Fruit fly (Drosophila melanogaster) whole organism, embryonic: ENCODE data around the gene CG10035.
A peak's percentile ranks its signal among the peaks of the same experiment; 100 is the strongest.

Source experiments
- Abd-B ChIP-seq: fragments of 200-800 bp; sonication (Bioruptor generic); optimal IDR thresholded peaks from 2 replicates; lab custom pipeline; 2018; ENCODE audit warnings: missing biosample characterization, mild to moderate bottlenecking, missing genetic modification characterization, moderate library complexity
- Ada2b ChIP-seq: fragments of 200-800 bp; sonication (Bioruptor generic); IDR thresholded peaks from 2 replicates; pipeline ENCODE4 v1.3.6; 2022; ENCODE audit warnings: missing biosample characterization, missing genetic modification characterization
- Atf3 ChIP-seq: fragments of 200-800 bp; sonication (Bioruptor generic); optimal IDR thresholded peaks from 3 replicates; lab custom pipeline; 2016; ENCODE audit warnings: missing biosample characterization, missing genetic modification characterization
- Bdp1 ChIP-seq: fragments of 200-800 bp; sonication (Bioruptor generic); optimal IDR thresholded peaks from 3 replicates; lab custom pipeline; 2016; ENCODE audit warnings: missing biosample characterization, missing genetic modification characterization
- Blimp-1 ChIP-seq: fragments of 200-800 bp; sonication (Bioruptor generic); optimal IDR thresholded peaks from 3 replicates; lab custom pipeline; 2018; ENCODE audit warnings: missing biosample characterization, missing genetic modification characterization, mild to moderate bottlenecking, moderate library complexity, missing genetic modification reagents
- CG10959 ChIP-seq: fragments of 200-800 bp; sonication (Bioruptor generic); IDR thresholded peaks from 2 replicates; pipeline ENCODE4 v1.3.6; 2022; ENCODE audit warnings: missing biosample characterization, missing genetic modification characterization
- CG1647 ChIP-seq: fragments of 200-800 bp; sonication (Bioruptor generic); optimal IDR thresholded peaks from 3 replicates; lab custom pipeline; 2016; ENCODE audit warnings: missing biosample characterization, missing genetic modification characterization
- CG16813 ChIP-seq: fragments of 200-800 bp; sonication (Bioruptor generic); IDR thresholded peaks from 3 replicates; pipeline ENCODE4 v1.3.6; 2022; ENCODE audit warnings: missing biosample characterization, missing genetic modification characterization; ENCODE audit not compliant: partially characterized antibody
- CG17385 ChIP-seq: fragments of 200-800 bp; sonication (Bioruptor generic); optimal IDR thresholded peaks from 3 replicates; lab custom pipeline; 2018; ENCODE audit warnings: missing biosample characterization, mild to moderate bottlenecking, missing genetic modification characterization
- CG2129 ChIP-seq: fragments of 200-800 bp; sonication (Bioruptor generic); IDR thresholded peaks from 2 replicates; pipeline ENCODE4 v1.3.6; 2022; ENCODE audit warnings: missing biosample characterization, missing genetic modification characterization; ENCODE audit not compliant: partially characterized antibody
- CG3163 ChIP-seq: fragments of 200-800 bp; sonication (Bioruptor generic); optimal IDR thresholded peaks from 3 replicates; lab custom pipeline; 2016; ENCODE audit warnings: missing biosample characterization, missing genetic modification characterization
- CG4404 ChIP-seq: fragments of 200-800 bp; sonication (Bioruptor generic); IDR thresholded peaks from 2 replicates; pipeline ENCODE4 v1.3.6; 2022; ENCODE audit warnings: missing biosample characterization, missing genetic modification characterization
- CG4617 ChIP-seq: fragments of 200-800 bp; sonication (Bioruptor generic); optimal IDR thresholded peaks from 3 replicates; lab custom pipeline; 2016; ENCODE audit warnings: missing biosample characterization, missing genetic modification characterization, borderline replicate concordance
- CG9932 ChIP-seq: fragments of 200-800 bp; sonication (Bioruptor generic); IDR thresholded peaks from 2 replicates; pipeline ENCODE4 v1.3.6; 2022; ENCODE audit warnings: missing biosample characterization, missing genetic modification characterization
- D ChIP-seq, 2 experiments: fragments of 200-800 bp in 1 of 2; fragments of >200 bp in 1 of 2; sonication (Bioruptor generic) in 1 of 2; optimal IDR thresholded peaks; 2 replicates in 1 of 2; 3 replicates in 1 of 2; lab custom pipeline; 2017; ENCODE audit warnings: mild to moderate bottlenecking in 1 of 2, missing biosample characterization in 1 of 2, missing genetic modification characterization in 1 of 2, missing genetic modification reagents in 1 of 2
- Deaf1 ChIP-seq: fragments of 200-800 bp; optimal IDR thresholded peaks from 3 replicates; lab custom pipeline; 2019; ENCODE audit warnings: missing biosample characterization, mild to moderate bottlenecking, missing genetic modification characterization, moderate library complexity
- Doc2 ChIP-seq: fragments of 200-800 bp; sonication (Bioruptor generic); IDR thresholded peaks from 2 replicates; pipeline ENCODE4 v1.3.6; 2022; ENCODE audit warnings: missing biosample characterization, missing genetic modification characterization
- Doc3 ChIP-seq: fragments of 200-800 bp; sonication (Bioruptor generic); IDR thresholded peaks from 3 replicates; pipeline ENCODE4 v1.3.6; 2022; ENCODE audit warnings: missing biosample characterization, missing genetic modification characterization; ENCODE audit not compliant: partially characterized antibody
- Dp ChIP-seq: fragments of 200-800 bp; sonication (Bioruptor generic); optimal IDR thresholded peaks from 2 replicates; lab custom pipeline; 2018; ENCODE audit warnings: missing biosample characterization, mild to moderate bottlenecking, missing genetic modification characterization, moderate library complexity
- Ets65A ChIP-seq: fragments of 200-800 bp; sonication (Bioruptor generic); peaks from one replicate; lab custom pipeline; 2016; ENCODE audit warnings: missing biosample characterization, missing genetic modification characterization
- Hand ChIP-seq: fragments of 200-800 bp; sonication (Bioruptor generic); optimal IDR thresholded peaks from 2 replicates; lab custom pipeline; 2017; ENCODE audit warnings: mild to moderate bottlenecking, missing biosample characterization, missing genetic modification reagents, missing genetic modification characterization
- Hmx ChIP-seq: fragments of 200-800 bp; sonication (Bioruptor generic); optimal IDR thresholded peaks from 2 replicates; lab custom pipeline; 2016; ENCODE audit warnings: missing biosample characterization, missing genetic modification characterization
- Lpt ChIP-seq: fragments of >200 bp; optimal IDR thresholded peaks from 2 replicates; lab custom pipeline; 2018; ENCODE audit warnings: missing biosample characterization, missing genetic modification characterization
- NC2α ChIP-seq: fragments of 200-800 bp; sonication (Bioruptor generic); optimal IDR thresholded peaks from 2 replicates; lab custom pipeline; 2016; ENCODE audit warnings: missing biosample characterization, missing genetic modification characterization
- Pdp1 ChIP-seq, 2 experiments: fragments of 200-800 bp; sonication (Bioruptor generic); optimal IDR thresholded peaks; 3 replicates each; lab custom pipeline; 2016; ENCODE audit warnings: missing biosample characterization in 2 of 2, missing genetic modification characterization in 2 of 2, mild to moderate bottlenecking in 1 of 2, moderate library complexity in 1 of 2
- Poxn ChIP-seq: fragments of 200-800 bp; sonication (Bioruptor generic); IDR thresholded peaks from 2 replicates; pipeline ENCODE4 v1.3.6; 2022; ENCODE audit warnings: missing biosample characterization, missing genetic modification characterization
- Sry-β ChIP-seq: fragments of 200-800 bp; sonication (Bioruptor generic); optimal IDR thresholded peaks from 2 replicates; lab custom pipeline; 2018; ENCODE audit warnings: missing biosample characterization, mild to moderate bottlenecking, missing genetic modification characterization, moderate library complexity
- Usf ChIP-seq: fragments of 200-800 bp; sonication (Bioruptor generic); optimal IDR thresholded peaks from 2 replicates; lab custom pipeline; 2017; ENCODE audit warnings: missing genotype, missing biosample characterization, missing genetic modification characterization
- abd-A ChIP-seq: fragments of 200-800 bp; sonication (Bioruptor generic); optimal IDR thresholded peaks from 3 replicates; lab custom pipeline; 2019; ENCODE audit warnings: missing biosample characterization, mild to moderate bottlenecking, missing genetic modification characterization, moderate library complexity
- crc ChIP-seq: fragments of 200-800 bp; sonication (Bioruptor generic); optimal IDR thresholded peaks from 2 replicates; lab custom pipeline; 2016; ENCODE audit warnings: missing biosample characterization, missing genetic modification characterization
- danr ChIP-seq: fragments of 200-800 bp; sonication (Bioruptor generic); IDR thresholded peaks from 2 replicates; pipeline ENCODE4 v1.3.6; 2022; ENCODE audit warnings: missing biosample characterization, missing genetic modification characterization
- dimm ChIP-seq: fragments of 200-800 bp; sonication (Bioruptor generic); IDR thresholded peaks from 2 replicates; pipeline ENCODE4 v1.3.6; 2022; ENCODE audit warnings: missing biosample characterization, missing genetic modification characterization
- eyg ChIP-seq: fragments of 200-800 bp; sonication (Bioruptor generic); optimal IDR thresholded peaks from 3 replicates; lab custom pipeline; 2016; ENCODE audit warnings: missing biosample characterization, missing genetic modification characterization
- gcm ChIP-seq: fragments of 200-800 bp; sonication (Bioruptor generic); optimal IDR thresholded peaks from 2 replicates; lab custom pipeline; 2019; ENCODE audit warnings: missing biosample characterization, mild to moderate bottlenecking, missing genetic modification characterization, moderate library complexity
- gro ChIP-seq: fragments of 200-800 bp; sonication (Bioruptor generic); optimal IDR thresholded peaks from 2 replicates; lab custom pipeline; 2016; ENCODE audit warnings: missing biosample characterization, missing genetic modification characterization
- gt ChIP-seq: fragments of 200-800 bp; sonication (Bioruptor generic); IDR thresholded peaks from 2 replicates; pipeline ENCODE4 v1.3.6; 2022; ENCODE audit warnings: missing biosample characterization, missing genetic modification characterization
- hb ChIP-seq: fragments of 200-800 bp; sonication (Bioruptor generic); IDR thresholded peaks from 3 replicates; pipeline ENCODE4 v1.3.6; 2022; ENCODE audit warnings: missing biosample characterization, missing genetic modification characterization; ENCODE audit not compliant: partially characterized antibody
- insv ChIP-seq, 2 experiments: fragments of 200-800 bp; sonication (Bioruptor generic); optimal IDR thresholded peaks; 3 replicates each; lab custom pipeline; 2016 to 2018; ENCODE audit warnings: missing biosample characterization in 2 of 2, missing genetic modification characterization in 2 of 2
- inv ChIP-seq: fragments of 200-800 bp; sonication (Bioruptor generic); IDR thresholded peaks from 2 replicates; pipeline ENCODE4 v1.3.6; 2022; ENCODE audit warnings: missing biosample characterization, missing genetic modification characterization; ENCODE audit not compliant: partially characterized antibody
- jumu ChIP-seq: fragments of 200-800 bp; sonication (Bioruptor generic); optimal IDR thresholded peaks from 3 replicates; lab custom pipeline; 2016; ENCODE audit warnings: missing biosample characterization, missing genetic modification characterization
- kay ChIP-seq: fragments of 200-800 bp; sonication (Bioruptor generic); optimal IDR thresholded peaks from 2 replicates; lab custom pipeline; 2016; ENCODE audit warnings: missing biosample characterization, missing genetic modification characterization
- mld ChIP-seq: fragments of 200-800 bp; sonication (Bioruptor generic); IDR thresholded peaks from 3 replicates; pipeline ENCODE4 v1.3.6; 2022; ENCODE audit warnings: missing biosample characterization, missing genetic modification characterization; ENCODE audit not compliant: partially characterized antibody
- nau ChIP-seq: fragments of 200-800 bp; sonication (Bioruptor generic); optimal IDR thresholded peaks from 3 replicates; lab custom pipeline; 2017; ENCODE audit warnings: missing biosample characterization, mild to moderate bottlenecking, missing genetic modification characterization, missing genetic modification reagents
- odd ChIP-seq: fragments of 200-800 bp; sonication (Bioruptor generic); optimal IDR thresholded peaks from 2 replicates; lab custom pipeline; 2017; ENCODE audit warnings: missing biosample characterization, mild to moderate bottlenecking, missing genetic modification characterization
- pum ChIP-seq: fragments of 200-800 bp; sonication (Bioruptor generic); optimal IDR thresholded peaks from 2 replicates; lab custom pipeline; 2016; ENCODE audit warnings: missing biosample characterization, missing genetic modification characterization
- ranshi ChIP-seq: fragments of 200-800 bp; sonication (Bioruptor generic); IDR thresholded peaks from 2 replicates; pipeline ENCODE4 v1.3.6; 2022; ENCODE audit warnings: missing biosample characterization, missing genetic modification characterization
- rib ChIP-seq: fragments of 200-800 bp; sonication (Bioruptor generic); IDR thresholded peaks from 2 replicates; pipeline ENCODE4 v1.3.6; 2022; ENCODE audit warnings: missing biosample characterization, missing genetic modification characterization
- sna ChIP-seq: fragments of 200-800 bp; sonication (Bioruptor generic); IDR thresholded peaks from 2 replicates; pipeline ENCODE4 v1.3.6; 2022; ENCODE audit warnings: missing biosample characterization, missing genetic modification characterization; ENCODE audit not compliant: partially characterized antibody
- sr ChIP-seq: fragments of 200-800 bp; sonication (Bioruptor generic); IDR thresholded peaks from 3 replicates; pipeline ENCODE4 v1.3.6; 2022; ENCODE audit warnings: missing biosample characterization, missing genetic modification characterization
- tup ChIP-seq: fragments of 200-800 bp; sonication (Bioruptor generic); optimal IDR thresholded peaks from 2 replicates; lab custom pipeline; 2016; ENCODE audit warnings: missing biosample characterization, mild to moderate bottlenecking, missing genetic modification characterization, moderate library complexity

Gene CG10035

dm6 chr3R:12401672-12402296, 19.3 kb upstream of the CG10035 start, which contains the start of gene DNAlig3:
Gene DNAlig3 (minus strand): TSS chr3R:12401839.
- TF ChIP-seq sna (GFP tag; lab: Robert Waterston, UW), result peak; percentile 62
- TF ChIP-seq gro (GFP tag; lab: Kevin White, UChicago), result no peak
- peak; percentile 45; the same call in 1 of the 3 replicates for TF ChIP-seq CG16813 (GFP tag; lab: Robert Waterston, UW)
- no peak for TF ChIP-seq Ets65A
- peak; percentile 25; the same call in 1 of the 2 replicates for TF ChIP-seq inv (GFP tag; lab: Robert Waterston, UW)
- TF ChIP-seq Sry-β (GFP tag; lab: Kevin White, UChicago), result no peak
- TF ChIP-seq dimm (GFP tag; lab: Robert Waterston, UW), result no peak
- TF ChIP-seq nau (GFP tag; lab: Kevin White, UChicago), result no peak
- TF ChIP-seq Deaf1 (tag; lab: Kevin White, UChicago), result no peak
- TF ChIP-seq crc (GFP tag; lab: Kevin White, UChicago), result no peak
- TF ChIP-seq Doc2 (GFP tag; lab: Robert Waterston, UW), result no peak
- TF ChIP-seq Ada2b, result no peak
- TF ChIP-seq CG9932 (GFP tag; lab: Robert Waterston, UW), result no peak
- TF ChIP-seq NC2α (GFP tag; lab: Kevin White, UChicago), result no peak
- TF ChIP-seq gcm, result no peak
- no peak for TF ChIP-seq danr
- no peak for TF ChIP-seq Blimp-1 (GFP tag; lab: Kevin White, UChicago)
- no peak for TF ChIP-seq Atf3 (GFP tag; lab: Kevin White, UChicago)
- peak in 1 of 2 experiments; percentile 10 for TF ChIP-seq Pdp1 (GFP tag; optimal IDR thresholded peaks at IDR 0.05; lab: Kevin White, UChicago)
- TF ChIP-seq CG4617 (GFP tag; lab: Kevin White, UChicago), result peak; percentile 2
- TF ChIP-seq CG2129 (GFP tag; lab: Robert Waterston, UW), result no peak
- no peak for TF ChIP-seq ranshi
- peak; percentile 61; the same call in 1 of the 3 replicates for TF ChIP-seq Doc3 (GFP tag; lab: Robert Waterston, UW)
- no peak for TF ChIP-seq kay (GFP tag; lab: Kevin White, UChicago)
- TF ChIP-seq Bdp1 (GFP tag; lab: Kevin White, UChicago), result no peak
- no peak for TF ChIP-seq pum (GFP tag; lab: Kevin White, UChicago)
- TF ChIP-seq CG17385 (GFP tag; lab: Kevin White, UChicago), result no peak
- no peak for TF ChIP-seq D (optimal IDR thresholded peaks at IDR 0.05; lab: Kevin White, UChicago)
- no peak for TF ChIP-seq D (GFP tag; optimal IDR thresholded peaks at IDR 0.05; lab: Kevin White, UChicago)
- no peak for TF ChIP-seq Hand (GFP tag; lab: Kevin White, UChicago)
- TF ChIP-seq tup (GFP tag; lab: Kevin White, UChicago), result no peak
- TF ChIP-seq CG1647 (GFP tag; lab: Kevin White, UChicago), result no peak
- TF ChIP-seq Dp (GFP tag; lab: Kevin White, UChicago), result peak; percentile 86
- no peak for TF ChIP-seq insv (GFP tag; optimal IDR thresholded peaks at IDR 0.05; lab: Kevin White, UChicago)
- TF ChIP-seq hb (GFP tag; lab: Robert Waterston, UW), result 0 out of 3 replicates have a peak, but pooled peaks have one; percentile 64
- no peak for TF ChIP-seq jumu
- no peak for TF ChIP-seq eyg (GFP tag; lab: Kevin White, UChicago)
- no peak for TF ChIP-seq Hmx (GFP tag; lab: Kevin White, UChicago)
- no peak for TF ChIP-seq Lpt (GFP tag; lab: Kevin White, UChicago)
- TF ChIP-seq odd (GFP tag; lab: Kevin White, UChicago), result no peak
- no peak for TF ChIP-seq Poxn (GFP tag; lab: Robert Waterston, UW)
- TF ChIP-seq rib, result no peak
- no peak for TF ChIP-seq mld (GFP tag; lab: Robert Waterston, UW)
- no peak for TF ChIP-seq CG4404 (GFP tag; lab: Robert Waterston, UW)
- no peak for TF ChIP-seq abd-A (tag; lab: Kevin White, UChicago)
- TF ChIP-seq CG10959 (GFP tag; lab: Robert Waterston, UW), result no peak
- no peak for TF ChIP-seq Abd-B (GFP tag; lab: Kevin White, UChicago)
- no peak for TF ChIP-seq Usf
- TF ChIP-seq sr, result no peak
- TF ChIP-seq gt (GFP tag; lab: Robert Waterston, UW), result no peak
- TF ChIP-seq CG3163 (GFP tag; lab: Kevin White, UChicago), result no peak
